Worm (Caenorhabditis elegans) whole organism, mixed stage, embryonic: ENCODE data around the gene F44E2.6.

ENCODE experiments used
- bed-3 ChIP-seq: fragments of 200-800 bp; sonication (Bioruptor generic); optimal IDR thresholded peaks from 3 replicates; lab custom pipeline; 2018; ENCODE audit warnings: mild to moderate bottlenecking, missing genetic modification characterization, moderate library complexity, missing compliant biosample characterization
- ceh-43 ChIP-seq: fragments of 200-800 bp; sonication (Bioruptor generic); optimal IDR thresholded peaks from 2 replicates; lab custom pipeline; 2018; ENCODE audit warnings: mild to moderate bottlenecking, missing genetic modification characterization, moderate library complexity, missing compliant biosample characterization
- drap-1 ChIP-seq: fragments of 200-800 bp; sonication (Bioruptor generic); optimal IDR thresholded peaks from 3 replicates; lab custom pipeline; 2018; ENCODE audit warnings: mild to moderate bottlenecking, missing genetic modification characterization, missing compliant biosample characterization
- elt-1 ChIP-seq: sonication (generic microtip); optimal IDR thresholded peaks from 2 replicates; lab custom pipeline; 2017; ENCODE audit warnings: missing genetic modification characterization, mild to moderate bottlenecking, missing compliant biosample characterization, antibody characterized with exemption, moderate library complexity, borderline replicate concordance; ENCODE audit not compliant: insufficient read depth
- elt-3 ChIP-seq: fragments of 150-350 bp; optimal IDR thresholded peaks from 2 replicates; lab custom pipeline; 2014; ENCODE audit warnings: missing biosample characterization, missing genetic modification characterization
- mep-1 ChIP-seq: fragments of 150-350 bp; optimal IDR thresholded peaks from 2 replicates; lab custom pipeline; 2017; ENCODE audit warnings: missing biosample characterization, missing genetic modification reagents, missing genetic modification characterization, inconsistent platforms
- nhr-12 ChIP-seq: fragments of 150-350 bp; optimal IDR thresholded peaks from 2 replicates; lab custom pipeline; 2014; ENCODE audit warnings: missing biosample characterization, missing genetic modification characterization
- nhr-237 ChIP-seq: fragments of 150-350 bp; optimal IDR thresholded peaks from 2 replicates; lab custom pipeline; 2014; ENCODE audit warnings: missing biosample characterization, missing genetic modification characterization
- nhr-28 ChIP-seq: fragments of 150-350 bp; optimal IDR thresholded peaks from 2 replicates; lab custom pipeline; 2014; ENCODE audit warnings: missing biosample characterization, missing genetic modification characterization
- nhr-76 ChIP-seq: sonication (generic microtip); optimal IDR thresholded peaks from 2 replicates; lab custom pipeline; 2017; ENCODE audit warnings: missing biosample characterization, missing genetic modification characterization
- snpc-4 ChIP-seq: fragments of 150-350 bp; optimal IDR thresholded peaks from 2 replicates; lab custom pipeline; 2014; ENCODE audit warnings: missing biosample characterization, missing genetic modification characterization
- unc-39 ChIP-seq: fragments of 150-350 bp; optimal IDR thresholded peaks from 2 replicates; lab custom pipeline; 2014; ENCODE audit warnings: missing biosample characterization, missing genetic modification characterization
- unc-62 ChIP-seq: fragments of 150-350 bp; optimal IDR thresholded peaks from 2 replicates; lab custom pipeline; 2014; ENCODE audit warnings: missing biosample characterization, missing genetic modification reagents, missing genetic modification characterization
- ztf-11 ChIP-seq: fragments of 150-350 bp; optimal IDR thresholded peaks from 2 replicates; lab custom pipeline; 2014; ENCODE audit warnings: missing biosample characterization, missing genetic modification characterization

DNA sequence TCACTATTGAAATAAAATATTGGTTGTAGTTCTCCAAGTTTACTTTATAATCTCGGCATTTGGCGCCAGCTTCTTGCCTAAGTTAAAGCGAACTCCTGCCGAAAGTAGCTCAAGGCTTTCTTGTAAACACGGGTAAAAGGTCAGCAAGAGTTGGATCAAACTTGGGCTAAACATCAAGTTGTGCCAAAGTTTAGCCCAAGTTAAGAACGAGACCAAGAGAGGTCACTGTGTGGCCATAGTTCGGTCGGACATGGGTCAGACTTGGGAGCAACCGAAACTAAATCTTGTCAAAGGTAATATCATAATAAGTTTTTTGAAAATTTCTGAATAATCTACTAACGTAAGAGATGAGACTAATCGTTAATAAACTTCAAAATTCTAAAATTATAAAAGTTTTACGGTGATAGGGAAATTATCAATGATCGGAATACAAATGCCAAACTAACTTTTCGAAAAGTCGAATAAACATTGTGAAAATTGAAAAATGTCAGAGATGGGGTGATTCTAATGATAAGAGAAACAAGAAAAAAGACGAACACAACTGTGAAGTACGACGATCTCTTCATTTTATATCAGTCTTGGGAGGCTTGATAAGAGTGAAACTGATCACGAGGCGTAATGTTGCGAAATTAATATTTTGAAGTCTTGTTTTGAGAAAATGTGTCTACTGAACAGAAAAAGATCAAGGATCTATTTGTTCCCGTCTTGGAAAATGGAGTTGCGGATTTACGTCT, 23.1 kb upstream of the F44E2.6 start:
- TF ChIP-seq unc-62, result no peak
- TF ChIP-seq ceh-43 (GFP tag; lab: Kevin White, UChicago), result no peak
- TF ChIP-seq nhr-28 (tag; lab: Kevin White, UChicago), result no peak
- TF ChIP-seq mep-1 (tag; lab: Kevin White, UChicago), result no peak
- TF ChIP-seq elt-1 (tag; lab: Kevin White, UChicago), result no peak
- no peak for TF ChIP-seq nhr-76 (tag; lab: Kevin White, UChicago)
- no peak for TF ChIP-seq nhr-237
- no peak for TF ChIP-seq ztf-11 (tag; lab: Kevin White, UChicago)
- no peak for TF ChIP-seq snpc-4 (tag; lab: Kevin White, UChicago)
- no peak for TF ChIP-seq drap-1 (GFP tag; lab: Kevin White, UChicago)
- TF ChIP-seq bed-3 (GFP tag; lab: Kevin White, UChicago), result no peak
- no peak for TF ChIP-seq nhr-12 (tag; lab: Kevin White, UChicago)
- no peak for TF ChIP-seq elt-3 (tag; lab: Kevin White, UChicago)
- TF ChIP-seq unc-39 (tag; lab: Kevin White, UChicago), result no peak
